Fruit fly (Drosophila melanogaster) Kc167 (cell line): ENCODE results near the gene CG1764.

Experiments used
- Myc ChIP-seq: fragments of >200 bp; optimal IDR thresholded peaks from 2 replicates; lab custom pipeline; 2017; ENCODE audit warnings: missing external identifiers
- h ChIP-seq: fragments of >200 bp; optimal IDR thresholded peaks from 3 replicates; lab custom pipeline; 2018; ENCODE audit warnings: missing external identifiers
- psq ChIP-seq: fragments of >200 bp; optimal IDR thresholded peaks from 2 replicates; lab custom pipeline; 2017; ENCODE audit warnings: missing external identifiers
- ttk ChIP-seq: sonication (Bioruptor generic); optimal IDR thresholded peaks from 2 replicates; lab custom pipeline; 2017; ENCODE audit warnings: missing external identifiers

dm6 chrX:13346998-13347397 is 44.8 kb upstream of the CG1764 start:
- TF ChIP-seq h (lab: Kevin White, UChicago) (no peak), Myc (lab: Kevin White, UChicago) (no peak), psq (lab: Kevin White, UChicago) (no peak), ttk (lab: Kevin White, UChicago) (no peak)
